Worm (Caenorhabditis elegans) whole organism, early embryonic: ENCODE data around the gene col-169.
A peak's percentile ranks its signal among the peaks of the same experiment; 100 is the strongest.

Experiments used
- B0310.2 ChIP-seq: sonication (generic microtip); optimal IDR thresholded peaks from 2 replicates; lab custom pipeline; 2016; ENCODE audit warnings: mild to moderate bottlenecking, missing genetic modification characterization, missing compliant biosample characterization
- F13C5.2 ChIP-seq: sonication (generic microtip); optimal IDR thresholded peaks from 2 replicates; lab custom pipeline; 2017; ENCODE audit warnings: mild to moderate bottlenecking, missing genetic modification characterization, inconsistent platforms, missing compliant biosample characterization
- aly-1 ChIP-seq: sonication (generic microtip); optimal IDR thresholded peaks from 2 replicates; lab custom pipeline; 2016; ENCODE audit warnings: missing genetic modification characterization, missing compliant biosample characterization
- ama-1 ChIP-seq: fragments of 150-350 bp; optimal IDR thresholded peaks from 2 replicates; lab custom pipeline; 2014
- ceh-13 ChIP-seq: fragments of 200-800 bp; sonication (Bioruptor generic); optimal IDR thresholded peaks from 2 replicates; lab custom pipeline; 2018; ENCODE audit warnings: mild to moderate bottlenecking, missing genetic modification characterization, missing compliant biosample characterization
- ceh-36 ChIP-seq: sonication (generic microtip); optimal IDR thresholded peaks from 2 replicates; lab custom pipeline; 2016; ENCODE audit warnings: missing genetic modification characterization, inconsistent platforms, missing compliant biosample characterization
- ets-7 ChIP-seq: sonication (generic microtip); optimal IDR thresholded peaks from 2 replicates; lab custom pipeline; 2016; ENCODE audit warnings: missing genotype, missing genetic modification characterization, missing compliant biosample characterization
- flt-1 ChIP-seq: fragments of 200-800 bp; sonication (Bioruptor generic); IDR thresholded peaks from 2 replicates; pipeline ENCODE4 v1.3.6; 2022; ENCODE audit warnings: missing genetic modification characterization, missing compliant biosample characterization
- hmbx-1 ChIP-seq: sonication (generic microtip); optimal IDR thresholded peaks from 2 replicates; lab custom pipeline; 2016; ENCODE audit warnings: mild to moderate bottlenecking, missing genetic modification characterization, missing compliant biosample characterization
- hmg-4 ChIP-seq: fragments of 200-800 bp; sonication (Bioruptor generic); optimal IDR thresholded peaks from 2 replicates; lab custom pipeline; 2018; ENCODE audit warnings: mild to moderate bottlenecking, missing genetic modification characterization, missing compliant biosample characterization
- hnd-1 ChIP-seq: sonication (generic microtip); optimal IDR thresholded peaks from 2 replicates; lab custom pipeline; 2016; ENCODE audit warnings: missing genetic modification characterization, missing compliant biosample characterization
- pes-1 ChIP-seq: fragments of 200-800 bp; sonication (Bioruptor generic); IDR thresholded peaks from 2 replicates; pipeline ENCODE4 v1.3.6; 2022; ENCODE audit warnings: missing genetic modification reagents, missing genetic modification characterization, missing compliant biosample characterization
- scrt-1 ChIP-seq: fragments of 200-800 bp; sonication (Bioruptor generic); IDR thresholded peaks from 2 replicates; pipeline ENCODE4 v1.3.6; 2022; ENCODE audit warnings: missing genetic modification characterization, missing compliant biosample characterization
- sea-1 ChIP-seq: fragments of 200-800 bp; sonication (Bioruptor generic); conservative IDR thresholded peaks from 2 replicates; pipeline ENCODE4 v1.3.6; 2022; ENCODE audit warnings: missing genetic modification characterization, missing compliant biosample characterization
- tbx-11 ChIP-seq: fragments of 200-800 bp; sonication (Bioruptor generic); IDR thresholded peaks from 2 replicates; pipeline ENCODE4 v1.3.6; 2022; ENCODE audit warnings: missing genetic modification characterization, missing compliant biosample characterization
- tbx-37 ChIP-seq: fragments of 200-800 bp; sonication (Bioruptor generic); conservative IDR thresholded peaks from 2 replicates; pipeline ENCODE4 v1.3.6; 2022; ENCODE audit warnings: missing genetic modification reagents, missing genetic modification characterization, missing compliant biosample characterization
- tra-4 ChIP-seq: sonication (generic microtip); optimal IDR thresholded peaks from 2 replicates; lab custom pipeline; 2017; ENCODE audit warnings: missing genetic modification characterization, missing compliant biosample characterization

col-169 gene

ce11 chrX:6371192-6372116 is 42.5 kb downstream of the col-169 start:
- TF ChIP-seq ama-1, result no peak
- TF ChIP-seq scrt-1 (GFP tag; lab: Robert Waterston, UW), result peak; percentile 88
- peak; percentile 66 for TF ChIP-seq hnd-1 (tag; lab: Kevin White, UChicago)
- peak; percentile 64 for TF ChIP-seq hmbx-1 (tag; lab: Kevin White, UChicago)
- peak; percentile 85 for TF ChIP-seq hmg-4
- TF ChIP-seq tra-4 (tag; lab: Kevin White, UChicago), result peak; percentile 28
- peak; percentile 73 for TF ChIP-seq ceh-13 (GFP tag; lab: Kevin White, UChicago)
- TF ChIP-seq tbx-37 (GFP tag; lab: Robert Waterston, UW), result peak; percentile 90
- TF ChIP-seq aly-1, result peak; percentile 33
- peak; percentile 82 for TF ChIP-seq flt-1 (GFP tag; lab: Robert Waterston, UW)
- peak; percentile 92 for TF ChIP-seq pes-1 (GFP tag; lab: Robert Waterston, UW)
- peak; percentile 88 for TF ChIP-seq tbx-11
- peak; percentile 81 for TF ChIP-seq ceh-36
- TF ChIP-seq B0310.2 (tag; lab: Kevin White, UChicago), result peak; percentile 58
- TF ChIP-seq sea-1 (GFP tag; lab: Robert Waterston, UW), result peak; percentile 79
- TF ChIP-seq F13C5.2 (tag; lab: Kevin White, UChicago), result peak; percentile 62
- no peak for TF ChIP-seq ets-7 (tag; lab: Kevin White, UChicago)

- TF ChIP-seq tbx-11 (no peak), hnd-1 (tag; lab: Kevin White, UChicago) (no peak), ama-1 (no peak), ets-7 (tag; lab: Kevin White, UChicago) (no peak), F13C5.2 (tag; lab: Kevin White, UChicago) (no peak), ceh-13 (GFP tag; lab: Kevin White, UChicago) (no peak), hmg-4 (no peak), flt-1 (GFP tag; lab: Robert Waterston, UW) (no peak), tra-4 (tag; lab: Kevin White, UChicago) (no peak), tbx-37 (GFP tag; lab: Robert Waterston, UW) (no peak), aly-1 (no peak), ceh-36 (no peak), B0310.2 (tag; lab: Kevin White, UChicago) (no peak), sea-1 (GFP tag; lab: Robert Waterston, UW) (no peak), pes-1 (GFP tag; lab: Robert Waterston, UW) (no peak), scrt-1 (GFP tag; lab: Robert Waterston, UW) (no peak), hmbx-1 (tag; lab: Kevin White, UChicago) (no peak)
These were observed 44.4 kb downstream of the col-169 start, which contains the start of gene C03B1.17 for ce11 chrX:6373348-6373747. Gene C03B1.17 (plus strand): TSS chrX:6373648.

- TF ChIP-seq aly-1 (no peak), flt-1 (GFP tag; lab: Robert Waterston, UW) (no peak), ceh-36 (no peak), sea-1 (GFP tag; lab: Robert Waterston, UW) (no peak)
These were observed 45.5 kb downstream of the col-169 start, which contains the start of gene C03B1.1 for ce11 chrX:6374451-6374850. Gene C03B1.1 (plus strand): TSS chrX:6374751.

ce11 chrX:6377634-6378288 is 48.8 kb downstream of the col-169 start, which contains the start of gene lmp-1:
Gene lmp-1 (minus strand): TSS chrX:6377684.
- TF ChIP-seq F13C5.2 (tag; lab: Kevin White, UChicago), result no peak
- no peak for TF ChIP-seq tbx-37 (GFP tag; lab: Robert Waterston, UW)
- TF ChIP-seq pes-1 (GFP tag; lab: Robert Waterston, UW), result no peak
- no peak for TF ChIP-seq hmbx-1 (tag; lab: Kevin White, UChicago)
- TF ChIP-seq tbx-11, result no peak
- no peak for TF ChIP-seq scrt-1 (GFP tag; lab: Robert Waterston, UW)
- no peak for TF ChIP-seq hnd-1 (tag; lab: Kevin White, UChicago)
- TF ChIP-seq flt-1 (GFP tag; lab: Robert Waterston, UW), result no peak
- TF ChIP-seq tra-4 (tag; lab: Kevin White, UChicago), result no peak
- no peak for TF ChIP-seq ama-1
- TF ChIP-seq ceh-36, result no peak
- no peak for TF ChIP-seq B0310.2 (tag; lab: Kevin White, UChicago)

ce11 chrX:6378363-6378762 is 49.4 kb downstream of the col-169 start:
- TF ChIP-seq hmg-4 (peak; percentile 72), pes-1 (GFP tag; lab: Robert Waterston, UW) (no peak; the same call in 1 of the 2 replicates), scrt-1 (GFP tag; lab: Robert Waterston, UW) (no peak), aly-1 (peak; percentile 62), ama-1 (no peak), ceh-13 (GFP tag; lab: Kevin White, UChicago) (no peak), B0310.2 (tag; lab: Kevin White, UChicago) (no peak), tbx-37 (GFP tag; lab: Robert Waterston, UW) (no peak), sea-1 (GFP tag; lab: Robert Waterston, UW) (peak; percentile 72; the same call in 1 of the 2 replicates), F13C5.2 (tag; lab: Kevin White, UChicago) (peak; percentile 56), ceh-36 (no peak), ets-7 (tag; lab: Kevin White, UChicago) (no peak), tra-4 (tag; lab: Kevin White, UChicago) (no peak), hnd-1 (tag; lab: Kevin White, UChicago) (no peak)
